Fruit fly (Drosophila melanogaster) whole organism, pupa: ENCODE measurements around the gene CG7551.

Experiments used
- CG10348 ChIP-seq: fragments of 200-800 bp; sonication (Bioruptor generic); IDR thresholded peaks from 2 replicates; pipeline ENCODE4 v1.3.6; 2022; ENCODE audit warnings: missing biosample characterization, missing genetic modification characterization
- CG12605 ChIP-seq: fragments of 200-800 bp; sonication (Bioruptor generic); IDR thresholded peaks from 2 replicates; pipeline ENCODE4 v1.3.6; 2022; ENCODE audit warnings: missing biosample characterization, missing genetic modification characterization
- CG13204 ChIP-seq: fragments of 200-800 bp; sonication (Bioruptor generic); optimal IDR thresholded peaks from 2 replicates; lab custom pipeline; 2018; ENCODE audit warnings: missing biosample characterization, mild to moderate bottlenecking, missing genetic modification characterization, moderate library complexity
- CG14655 ChIP-seq: fragments of 200-800 bp; sonication (Bioruptor generic); optimal IDR thresholded peaks from 3 replicates; lab custom pipeline; 2017; ENCODE audit warnings: mild to moderate bottlenecking, missing biosample characterization, missing genetic modification reagents, missing genetic modification characterization
- CG15710 ChIP-seq: fragments of 200-800 bp; sonication (Bioruptor generic); optimal IDR thresholded peaks from 2 replicates; lab custom pipeline; 2018; ENCODE audit warnings: missing biosample characterization, mild to moderate bottlenecking, missing genetic modification characterization, moderate library complexity
- CG17806 ChIP-seq: fragments of 200-800 bp; sonication (Bioruptor generic); optimal IDR thresholded peaks from 2 replicates; lab custom pipeline; 2018; ENCODE audit warnings: missing biosample characterization, mild to moderate bottlenecking, missing genetic modification characterization, moderate library complexity
- CG32121 ChIP-seq: fragments of 200-800 bp; sonication (Bioruptor generic); IDR thresholded peaks from 2 replicates; pipeline ENCODE4 v1.3.6; 2022; ENCODE audit warnings: missing biosample characterization, missing genetic modification characterization
- CG34367 ChIP-seq: fragments of 200-800 bp; sonication (Bioruptor generic); optimal IDR thresholded peaks from 2 replicates; lab custom pipeline; 2018; ENCODE audit warnings: missing biosample characterization, mild to moderate bottlenecking, missing genetic modification characterization
- CG4496 ChIP-seq: fragments of 200-800 bp; sonication (Bioruptor generic); IDR thresholded peaks from 3 replicates; pipeline ENCODE4 v1.3.6; 2022; ENCODE audit warnings: missing biosample characterization, missing genetic modification characterization
- CG8159 ChIP-seq: fragments of 200-800 bp; sonication (Bioruptor generic); optimal IDR thresholded peaks from 3 replicates; lab custom pipeline; 2018; ENCODE audit warnings: missing biosample characterization, mild to moderate bottlenecking, missing genetic modification characterization, moderate library complexity
- CG8301 ChIP-seq: fragments of 200-800 bp; sonication (Bioruptor generic); optimal IDR thresholded peaks from 2 replicates; lab custom pipeline; 2018; ENCODE audit warnings: missing biosample characterization, mild to moderate bottlenecking, missing genetic modification characterization
- CG9948 ChIP-seq: fragments of 200-800 bp; sonication (Bioruptor generic); optimal IDR thresholded peaks from 2 replicates; lab custom pipeline; 2018; ENCODE audit warnings: missing biosample characterization, mild to moderate bottlenecking, missing genetic modification characterization, moderate library complexity
- D1 ChIP-seq: fragments of 200-800 bp; sonication (Bioruptor generic); optimal IDR thresholded peaks from 2 replicates; lab custom pipeline; 2018; ENCODE audit warnings: missing biosample characterization, mild to moderate bottlenecking, missing genetic modification characterization, moderate library complexity
- EcR ChIP-seq: fragments of 200-800 bp; sonication (Bioruptor generic); optimal IDR thresholded peaks from 3 replicates; lab custom pipeline; 2019; ENCODE audit warnings: missing biosample characterization, missing genetic modification characterization, mild to moderate bottlenecking, moderate library complexity, missing genetic modification reagents
- Ets98B ChIP-seq: fragments of 200-800 bp; sonication (Bioruptor generic); IDR thresholded peaks from 2 replicates; pipeline ENCODE4 v1.3.6; 2022; ENCODE audit warnings: missing biosample characterization, missing genetic modification characterization
- Pif1A ChIP-seq: fragments of 200-800 bp; sonication (Bioruptor generic); optimal IDR thresholded peaks from 3 replicates; lab custom pipeline; 2016; ENCODE audit warnings: missing biosample characterization, missing genetic modification characterization
- Pif1B ChIP-seq: fragments of 200-800 bp; sonication (Bioruptor generic); optimal IDR thresholded peaks from 3 replicates; lab custom pipeline; 2016; ENCODE audit warnings: missing biosample characterization, missing genetic modification characterization
- Snoo ChIP-seq: fragments of 200-800 bp; sonication (Bioruptor generic); optimal IDR thresholded peaks from 3 replicates; lab custom pipeline; 2017; ENCODE audit warnings: missing biosample characterization, mild to moderate bottlenecking, missing genetic modification characterization, inconsistent platforms
- fd96Ca ChIP-seq: fragments of 200-800 bp; sonication (Bioruptor generic); IDR thresholded peaks from 3 replicates; pipeline ENCODE4 v1.3.6; 2022; ENCODE audit warnings: missing biosample characterization, missing genetic modification characterization
- gl ChIP-seq: fragments of 200-800 bp; sonication (Bioruptor generic); optimal IDR thresholded peaks from 2 replicates; lab custom pipeline; 2018; ENCODE audit warnings: missing biosample characterization, mild to moderate bottlenecking, missing genetic modification characterization
- rn ChIP-seq: fragments of 200-800 bp; sonication (Bioruptor generic); IDR thresholded peaks from 2 replicates; pipeline ENCODE4 v1.3.6; 2022; ENCODE audit warnings: missing biosample characterization, missing genetic modification characterization

The CG7551 gene

dm6 chr3L:11431251-11431925 lies 26.9 kb upstream of the CG7551 start:
- peak; percentile 94 for TF ChIP-seq Pif1A (GFP tag; lab: Kevin White, UChicago)
- TF ChIP-seq CG4496 (GFP tag; lab: Robert Waterston, UW): peak; percentile 95
- TF ChIP-seq rn (GFP tag; lab: Robert Waterston, UW): peak; percentile 87
- TF ChIP-seq CG15710 (tag; lab: Kevin White, UChicago): peak; percentile 94
- peak; percentile 93 for TF ChIP-seq CG10348
- TF ChIP-seq CG8301 (tag; lab: Kevin White, UChicago): peak; percentile 82
- TF ChIP-seq EcR (GFP tag; lab: Kevin White, UChicago): peak; percentile 49
- TF ChIP-seq Pif1B (GFP tag; lab: Kevin White, UChicago): peak; percentile 89
- peak; percentile 97 for TF ChIP-seq fd96Ca (GFP tag; lab: Robert Waterston, UW)
- TF ChIP-seq gl (tag; lab: Kevin White, UChicago): peak; percentile 81
- peak; percentile 87 for TF ChIP-seq CG17806 (tag; lab: Kevin White, UChicago)
- TF ChIP-seq CG32121 (GFP tag; lab: Robert Waterston, UW): peak; percentile 95
- peak; percentile 94 for TF ChIP-seq CG34367
- peak; percentile 87 for TF ChIP-seq CG13204
- TF ChIP-seq CG9948: peak; percentile 81
- TF ChIP-seq CG14655 (GFP tag; lab: Kevin White, UChicago): peak; percentile 81
- peak; percentile 89 for TF ChIP-seq CG8159 (tag; lab: Kevin White, UChicago)
- peak; percentile 88 for TF ChIP-seq CG12605 (GFP tag; lab: Robert Waterston, UW)
- TF ChIP-seq Ets98B (GFP tag; lab: Robert Waterston, UW): peak; percentile 96
- TF ChIP-seq Snoo (tag; lab: Kevin White, UChicago): peak; percentile 95
- peak; percentile 69 for TF ChIP-seq D1 (tag; lab: Kevin White, UChicago)

- TF ChIP-seq CG14655 (GFP tag; lab: Kevin White, UChicago): no peak
- no peak for TF ChIP-seq CG12605 (GFP tag; lab: Robert Waterston, UW)
- TF ChIP-seq rn (GFP tag; lab: Robert Waterston, UW): no peak
- no peak for TF ChIP-seq Pif1A (GFP tag; lab: Kevin White, UChicago)
- TF ChIP-seq D1 (tag; lab: Kevin White, UChicago): no peak
- TF ChIP-seq CG9948: no peak
- TF ChIP-seq CG34367: no peak
- TF ChIP-seq CG32121 (GFP tag; lab: Robert Waterston, UW): 0 out of 2 replicates have a peak, but pooled peaks have one; percentile 14
- no peak for TF ChIP-seq gl (tag; lab: Kevin White, UChicago)
- TF ChIP-seq CG8159 (tag; lab: Kevin White, UChicago): no peak
- no peak for TF ChIP-seq CG8301 (tag; lab: Kevin White, UChicago)
- TF ChIP-seq CG15710 (tag; lab: Kevin White, UChicago): no peak
- no peak for TF ChIP-seq Snoo (tag; lab: Kevin White, UChicago)
- no peak for TF ChIP-seq CG13204
- no peak for TF ChIP-seq CG17806 (tag; lab: Kevin White, UChicago)
- TF ChIP-seq Pif1B (GFP tag; lab: Kevin White, UChicago): no peak
- peak; percentile 65 for TF ChIP-seq EcR (GFP tag; lab: Kevin White, UChicago)
- TF ChIP-seq CG4496 (GFP tag; lab: Robert Waterston, UW): no peak
- TF ChIP-seq fd96Ca (GFP tag; lab: Robert Waterston, UW): 0 out of 3 replicates have a peak, but pooled peaks have one; percentile 24
- no peak for TF ChIP-seq Ets98B (GFP tag; lab: Robert Waterston, UW)
- no peak for TF ChIP-seq CG10348
- TF ChIP-seq, all 21 proteins: peak for 3
These were observed 26.4 kb upstream of the CG7551 start for dm6 chr3L:11431926-11432323.

- TF ChIP-seq CG15710 (tag; lab: Kevin White, UChicago) (no peak), CG8159 (tag; lab: Kevin White, UChicago) (no peak), CG10348 (no peak), Pif1A (GFP tag; lab: Kevin White, UChicago) (no peak), Pif1B (GFP tag; lab: Kevin White, UChicago) (no peak), CG34367 (no peak), CG32121 (GFP tag; lab: Robert Waterston, UW) (no peak), CG14655 (GFP tag; lab: Kevin White, UChicago) (no peak), CG12605 (GFP tag; lab: Robert Waterston, UW) (no peak), gl (tag; lab: Kevin White, UChicago) (no peak), CG4496 (GFP tag; lab: Robert Waterston, UW) (no peak), Ets98B (GFP tag; lab: Robert Waterston, UW) (no peak), CG17806 (tag; lab: Kevin White, UChicago) (no peak), D1 (tag; lab: Kevin White, UChicago) (no peak)
These were observed 25.8 kb upstream of the CG7551 start for dm6 chr3L:11432472-11432871.

DNA sequence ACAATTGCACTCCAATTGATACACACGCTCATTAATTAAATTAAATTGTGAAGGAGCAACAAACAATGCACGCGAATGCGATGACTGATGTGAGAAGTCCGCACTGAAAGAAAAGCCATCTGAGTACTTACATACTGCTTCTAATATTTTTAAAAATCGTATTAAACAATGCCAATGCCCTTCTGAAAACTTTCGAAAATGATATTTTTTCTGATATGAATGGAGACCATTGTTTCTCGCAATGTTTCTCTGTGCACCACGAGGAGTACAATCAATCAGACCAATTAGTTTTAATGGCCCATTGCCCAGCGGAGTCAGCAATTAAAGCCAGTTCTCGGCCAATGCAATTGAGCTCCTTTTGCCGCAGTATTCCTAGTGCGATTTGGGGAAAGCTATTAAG lies 25.1 kb upstream of the CG7551 start:
- TF ChIP-seq Pif1A (GFP tag; lab: Kevin White, UChicago): no peak
- TF ChIP-seq Snoo (tag; lab: Kevin White, UChicago): no peak
- TF ChIP-seq CG13204: no peak
- TF ChIP-seq CG10348: no peak
- peak; percentile 71 for TF ChIP-seq CG4496 (GFP tag; lab: Robert Waterston, UW)
- TF ChIP-seq CG34367: no peak
- no peak for TF ChIP-seq Ets98B (GFP tag; lab: Robert Waterston, UW)
- peak; percentile 4 for TF ChIP-seq CG9948
- TF ChIP-seq CG12605 (GFP tag; lab: Robert Waterston, UW): no peak
- peak; percentile 65 for TF ChIP-seq fd96Ca (GFP tag; lab: Robert Waterston, UW)
- no peak for TF ChIP-seq CG8301 (tag; lab: Kevin White, UChicago)
- no peak for TF ChIP-seq D1 (tag; lab: Kevin White, UChicago)
- no peak for TF ChIP-seq gl (tag; lab: Kevin White, UChicago)
- peak; percentile 56 for TF ChIP-seq CG8159 (tag; lab: Kevin White, UChicago)
- TF ChIP-seq Pif1B (GFP tag; lab: Kevin White, UChicago): no peak
- TF ChIP-seq EcR (GFP tag; lab: Kevin White, UChicago): no peak
- peak; percentile 31 for TF ChIP-seq CG14655 (GFP tag; lab: Kevin White, UChicago)
- TF ChIP-seq CG17806 (tag; lab: Kevin White, UChicago): peak; percentile 21
- TF ChIP-seq CG15710 (tag; lab: Kevin White, UChicago): peak; percentile 6
- 0 out of 2 replicates have a peak, but pooled peaks have one; percentile 15 for TF ChIP-seq rn (GFP tag; lab: Robert Waterston, UW)
- 0 out of 2 replicates have a peak, but pooled peaks have one; percentile 18 for TF ChIP-seq CG32121 (GFP tag; lab: Robert Waterston, UW)
- TF ChIP-seq, all 21 proteins: peak for 9
